Fruit fly (Drosophila melanogaster) whole organism, embryonic: ENCODE data around the gene Dlip1.

Source experiments
- Awh ChIP-seq: fragments of 200-800 bp; sonication (Bioruptor generic); IDR thresholded peaks from 2 replicates; pipeline ENCODE4, ENCODE4 v1.3.6; 2022; ENCODE audit warnings: missing biosample characterization, missing genetic modification characterization
- Bgb ChIP-seq: fragments of 200-800 bp; sonication (Bioruptor generic); IDR thresholded peaks from 2 replicates; pipeline ENCODE4 v1.3.6; 2022; ENCODE audit warnings: missing biosample characterization, missing genetic modification characterization; ENCODE audit not compliant: partially characterized antibody
- CG10147 ChIP-seq: fragments of 200-800 bp; sonication (Bioruptor generic); optimal IDR thresholded peaks from 2 replicates; lab custom pipeline; 2019; ENCODE audit warnings: missing biosample characterization, mild to moderate bottlenecking, missing genetic modification characterization, moderate library complexity
- CG10979 ChIP-seq: fragments of 200-800 bp; sonication (Bioruptor generic); optimal IDR thresholded peaks from 2 replicates; lab custom pipeline; 2018; ENCODE audit warnings: missing biosample characterization, mild to moderate bottlenecking, missing genetic modification characterization, moderate library complexity
- CG11504 ChIP-seq: fragments of 200-800 bp; sonication (Bioruptor generic); optimal IDR thresholded peaks from 3 replicates; lab custom pipeline; 2019; ENCODE audit warnings: missing biosample characterization, mild to moderate bottlenecking, missing genetic modification characterization, moderate library complexity
- CG11560 ChIP-seq: fragments of 200-800 bp; sonication (Bioruptor generic); IDR thresholded peaks from 3 replicates; pipeline ENCODE4 v1.3.6; 2022; ENCODE audit warnings: missing biosample characterization, missing genetic modification characterization
- CG12071 ChIP-seq: fragments of 200-800 bp; sonication (Bioruptor generic); optimal IDR thresholded peaks from 3 replicates; lab custom pipeline; 2018; ENCODE audit warnings: missing biosample characterization, mild to moderate bottlenecking, missing genetic modification characterization
- CG12155 ChIP-seq: fragments of 200-800 bp; sonication (Bioruptor generic); optimal IDR thresholded peaks from 3 replicates; lab custom pipeline; 2016; ENCODE audit warnings: missing biosample characterization, missing genetic modification characterization
- CG12942 ChIP-seq: fragments of 200-800 bp; sonication (Bioruptor generic); optimal IDR thresholded peaks from 3 replicates; lab custom pipeline; 2016; ENCODE audit warnings: missing biosample characterization, missing genetic modification characterization
- CG14441 ChIP-seq: fragments of 200-800 bp; sonication (Bioruptor generic); IDR thresholded peaks from 2 replicates; pipeline ENCODE4 v1.3.6; 2022; ENCODE audit warnings: missing biosample characterization, missing genetic modification characterization
- CG15514 ChIP-seq: fragments of 200-800 bp; sonication (Bioruptor generic); optimal IDR thresholded peaks from 3 replicates; lab custom pipeline; 2017; ENCODE audit warnings: missing biosample characterization, missing genetic modification characterization, mild to moderate bottlenecking, moderate library complexity, missing genetic modification reagents
- CG17359 ChIP-seq: fragments of 200-800 bp; sonication (Bioruptor generic); optimal IDR thresholded peaks from 3 replicates; lab custom pipeline; 2018; ENCODE audit warnings: missing biosample characterization, mild to moderate bottlenecking, missing genetic modification characterization, moderate library complexity
- CG1792 ChIP-seq: fragments of 200-800 bp; sonication (Bioruptor generic); optimal IDR thresholded peaks from 2 replicates; lab custom pipeline; 2016; ENCODE audit warnings: missing biosample characterization, missing genetic modification characterization
- CG3838 ChIP-seq: fragments of 200-800 bp; sonication (Bioruptor generic); optimal IDR thresholded peaks from 3 replicates; lab custom pipeline; 2016; ENCODE audit warnings: missing biosample characterization, missing genetic modification characterization
- CG6683 ChIP-seq: fragments of 200-800 bp; sonication (Bioruptor generic); optimal IDR thresholded peaks from 2 replicates; lab custom pipeline; 2017; ENCODE audit warnings: missing biosample characterization, mild to moderate bottlenecking, missing genetic modification characterization, missing genetic modification reagents
- CG7839 ChIP-seq: fragments of 200-800 bp; sonication (Bioruptor generic); optimal IDR thresholded peaks from 3 replicates; lab custom pipeline; 2018; ENCODE audit warnings: missing biosample characterization, mild to moderate bottlenecking, missing genetic modification characterization, moderate library complexity
- CG9437 ChIP-seq: fragments of 200-800 bp; sonication (Bioruptor generic); optimal IDR thresholded peaks from 2 replicates; lab custom pipeline; 2018; ENCODE audit warnings: missing biosample characterization, mild to moderate bottlenecking, missing genetic modification characterization
- CG9727 ChIP-seq: fragments of 200-800 bp; sonication (Bioruptor generic); optimal IDR thresholded peaks from 3 replicates; lab custom pipeline; 2017; ENCODE audit warnings: missing biosample characterization, mild to moderate bottlenecking, missing genetic modification characterization
- D19A ChIP-seq: fragments of 200-800 bp; optimal IDR thresholded peaks from 3 replicates; lab custom pipeline; 2019; ENCODE audit warnings: missing biosample characterization, mild to moderate bottlenecking, missing genetic modification characterization, moderate library complexity
- MTF-1 ChIP-seq: fragments of 200-800 bp; sonication (Bioruptor generic); optimal IDR thresholded peaks from 2 replicates; lab custom pipeline; 2018; ENCODE audit warnings: missing biosample characterization, mild to moderate bottlenecking, missing genetic modification characterization, borderline replicate concordance
- Nf-YA ChIP-seq: fragments of 200-800 bp; sonication (Bioruptor generic); IDR thresholded peaks from 2 replicates; pipeline ENCODE4 v1.3.6; 2022; ENCODE audit warnings: missing biosample characterization, missing genetic modification characterization
- Ravus ChIP-seq: fragments of 200-800 bp; sonication (Bioruptor generic); IDR thresholded peaks from 2 replicates; pipeline ENCODE4 v1.3.6; 2022; ENCODE audit warnings: missing biosample characterization, missing genetic modification characterization
- Spps ChIP-seq: fragments of 200-800 bp; sonication (Bioruptor generic); optimal IDR thresholded peaks from 2 replicates; lab custom pipeline; 2018; ENCODE audit warnings: missing biosample characterization, mild to moderate bottlenecking, missing genetic modification characterization
- Stat92E ChIP-seq, 3 experiments: fragments of >200 bp in 2 of 3; fragments of 200-800 bp in 1 of 3; sonication (Bioruptor generic) in 1 of 3; optimal IDR thresholded peaks; 2 replicates each; lab custom pipeline; 2017 to 2019; ENCODE audit warnings: missing biosample characterization in 3 of 3, missing genetic modification characterization in 3 of 3, mild to moderate bottlenecking in 1 of 3, moderate library complexity in 1 of 3
- TFAM ChIP-seq: fragments of 200-800 bp; sonication (Bioruptor generic); optimal IDR thresholded peaks from 2 replicates; lab custom pipeline; 2017; ENCODE audit warnings: missing biosample characterization, missing genetic modification characterization, inconsistent platforms
- bigmax ChIP-seq: fragments of 200-800 bp; sonication (Bioruptor generic); optimal IDR thresholded peaks from 2 replicates; lab custom pipeline; 2018; ENCODE audit warnings: missing biosample characterization, mild to moderate bottlenecking, missing genetic modification characterization
- cwo ChIP-seq: fragments of 200-800 bp; sonication (Bioruptor generic); optimal IDR thresholded peaks from 3 replicates; lab custom pipeline; 2017; ENCODE audit warnings: missing biosample characterization, missing genetic modification characterization, mild to moderate bottlenecking, moderate library complexity, missing genetic modification reagents
- da ChIP-seq: fragments of 200-800 bp; sonication (Bioruptor generic); optimal IDR thresholded peaks from 2 replicates; lab custom pipeline; 2016; ENCODE audit warnings: missing biosample characterization, missing genetic modification characterization
- dysf ChIP-seq: fragments of 200-800 bp; sonication (Bioruptor generic); IDR thresholded peaks from 3 replicates; pipeline ENCODE4 v1.3.6; 2022; ENCODE audit warnings: missing biosample characterization, missing genetic modification characterization
- ems ChIP-seq: fragments of 200-800 bp; sonication (Bioruptor generic); optimal IDR thresholded peaks from 3 replicates; lab custom pipeline; 2016; ENCODE audit warnings: missing biosample characterization, missing genetic modification characterization
- esg ChIP-seq: fragments of 200-800 bp; sonication (Bioruptor generic); conservative IDR thresholded peaks from 2 replicates; pipeline ENCODE4 v1.3.6; 2022; ENCODE audit warnings: missing biosample characterization, missing genetic modification characterization
- ewg ChIP-seq: fragments of 200-800 bp; sonication (Bioruptor generic); optimal IDR thresholded peaks from 3 replicates; lab custom pipeline; 2017; ENCODE audit warnings: mild to moderate bottlenecking, missing biosample characterization, missing genetic modification reagents, missing genetic modification characterization
- gem ChIP-seq: fragments of 200-800 bp; sonication (Bioruptor generic); optimal IDR thresholded peaks from 2 replicates; lab custom pipeline; 2019; ENCODE audit warnings: missing biosample characterization, mild to moderate bottlenecking, missing genetic modification characterization, moderate library complexity
- grn ChIP-seq: fragments of 200-800 bp; sonication (Bioruptor generic); optimal IDR thresholded peaks from 3 replicates; lab custom pipeline; 2017; ENCODE audit warnings: missing biosample characterization, missing genetic modification characterization
- hb ChIP-seq: fragments of 200-800 bp; sonication (Bioruptor generic); IDR thresholded peaks from 3 replicates; pipeline ENCODE4 v1.3.6; 2022; ENCODE audit warnings: missing biosample characterization, missing genetic modification characterization; ENCODE audit not compliant: partially characterized antibody
- inv ChIP-seq: fragments of 200-800 bp; sonication (Bioruptor generic); IDR thresholded peaks from 2 replicates; pipeline ENCODE4 v1.3.6; 2022; ENCODE audit warnings: missing biosample characterization, missing genetic modification characterization; ENCODE audit not compliant: partially characterized antibody
- kah ChIP-seq: fragments of 200-800 bp; sonication (Bioruptor generic); optimal IDR thresholded peaks from 2 replicates; lab custom pipeline; 2018; ENCODE audit warnings: missing biosample characterization, mild to moderate bottlenecking, missing genetic modification characterization
- knrl ChIP-seq: fragments of 200-800 bp; sonication (Bioruptor generic); IDR thresholded peaks from 3 replicates; pipeline ENCODE4 v1.3.6; 2022; ENCODE audit warnings: missing biosample characterization, missing genetic modification characterization; ENCODE audit not compliant: partially characterized antibody
- onecut ChIP-seq: fragments of 200-800 bp; sonication (Bioruptor generic); IDR thresholded peaks from 2 replicates; pipeline ENCODE4 v1.3.6; 2022; ENCODE audit warnings: missing biosample characterization, missing genetic modification characterization
- pum ChIP-seq: fragments of 200-800 bp; sonication (Bioruptor generic); optimal IDR thresholded peaks from 2 replicates; lab custom pipeline; 2016; ENCODE audit warnings: missing biosample characterization, missing genetic modification characterization
- rib ChIP-seq: fragments of 200-800 bp; sonication (Bioruptor generic); IDR thresholded peaks from 2 replicates; pipeline ENCODE4 v1.3.6; 2022; ENCODE audit warnings: missing biosample characterization, missing genetic modification characterization
- slp2 ChIP-seq: fragments of 200-800 bp; sonication (Bioruptor generic); optimal IDR thresholded peaks from 2 replicates; lab custom pipeline; 2016; ENCODE audit warnings: missing biosample characterization, missing genetic modification characterization
- tna ChIP-seq: fragments of 200-800 bp; sonication (Bioruptor generic); IDR thresholded peaks from 2 replicates; pipeline ENCODE4 v1.3.6; 2022; ENCODE audit warnings: missing biosample characterization, missing genetic modification characterization; ENCODE audit not compliant: partially characterized antibody
- ttk ChIP-seq: fragments of 200-800 bp; sonication (Bioruptor generic); IDR thresholded peaks from 2 replicates; pipeline ENCODE4 v2.1.2; 2022; ENCODE audit warnings: missing biosample characterization, missing genetic modification characterization
- unc-4 ChIP-seq: fragments of 200-800 bp; sonication (Bioruptor generic); IDR thresholded peaks from 2 replicates; pipeline ENCODE4 v1.3.6; 2022; ENCODE audit warnings: missing biosample characterization, missing genetic modification characterization; ENCODE audit not compliant: partially characterized antibody
- vfl ChIP-seq: fragments of 200-800 bp; sonication (Bioruptor generic); optimal IDR thresholded peaks from 2 replicates; lab custom pipeline; 2016; ENCODE audit warnings: missing biosample characterization, missing genetic modification characterization
- vnd ChIP-seq: fragments of 200-800 bp; sonication (Bioruptor generic); IDR thresholded peaks from 3 replicates; pipeline ENCODE4 v1.3.6; 2022; ENCODE audit warnings: missing biosample characterization, missing genetic modification characterization; ENCODE audit not compliant: partially characterized antibody
- zen ChIP-seq: fragments of 200-800 bp; sonication (Bioruptor generic); optimal IDR thresholded peaks from 3 replicates; lab custom pipeline; 2018; ENCODE audit warnings: missing biosample characterization, mild to moderate bottlenecking, missing genetic modification characterization, moderate library complexity

The Dlip1 gene

dm6 chrX:9109072-9109844 is 49.2 kb upstream of the Dlip1 start (continued):
- TF ChIP-seq Stat92E (GFP tag; optimal IDR thresholded peaks at IDR 0.05; lab: Kevin White, UChicago) (no peak), ems (GFP tag; lab: Kevin White, UChicago) (peak; percentile 41), ttk (GFP tag; lab: Robert Waterston, UW) (peak; percentile 22; the same call in 1 of the 2 replicates), tna (GFP tag; lab: Robert Waterston, UW) (no peak), da (GFP tag; lab: Kevin White, UChicago) (no peak), rib (GFP tag; lab: Robert Waterston, UW) (no peak), CG6683 (GFP tag; lab: Kevin White, UChicago) (no peak), knrl (GFP tag; lab: Robert Waterston, UW) (0 out of 3 replicates have a peak, but pooled peaks have one; percentile 22), CG11504 (tag; lab: Kevin White, UChicago) (no peak), onecut (GFP tag; lab: Robert Waterston, UW) (no peak), CG12155 (GFP tag; lab: Kevin White, UChicago) (peak; percentile 38), CG15514 (no peak), hb (GFP tag; lab: Robert Waterston, UW) (no peak), Ravus (GFP tag; lab: Robert Waterston, UW) (no peak), slp2 (GFP tag; lab: Kevin White, UChicago) (no peak), ewg (GFP tag; lab: Kevin White, UChicago) (peak; percentile 40), Spps (tag; lab: Kevin White, UChicago) (peak; percentile 12), CG14441 (peak; percentile 52; the same call in 1 of the 2 replicates), pum (GFP tag; lab: Kevin White, UChicago) (no peak), dysf (GFP tag; lab: Robert Waterston, UW) (peak; percentile 60; the same call in 2 of the 3 replicates), CG1792 (peak; percentile 3), bigmax (GFP tag; lab: Kevin White, UChicago) (no peak), CG10979 (peak; percentile 44), CG12942 (GFP tag; lab: Kevin White, UChicago) (peak; percentile 21), esg (GFP tag; lab: Robert Waterston, UW) (0 out of 2 replicates have a peak, but pooled peaks have one; percentile 32), CG9437 (peak; percentile 61), CG12071 (GFP tag; lab: Kevin White, UChicago) (peak; percentile 17), inv (peak; percentile 38; the same call in 1 of the 2 replicates), D19A (tag; lab: Kevin White, UChicago) (no peak), TFAM (GFP tag; lab: Kevin White, UChicago) (no peak), CG3838 (GFP tag; lab: Kevin White, UChicago) (no peak), CG11560 (tag; lab: Robert Waterston, UW) (no peak), grn (GFP tag; lab: Kevin White, UChicago) (no peak), vfl (GFP tag; lab: Kevin White, UChicago) (no peak), CG7839 (tag; lab: Kevin White, UChicago) (peak; percentile 69), CG17359 (tag; lab: Kevin White, UChicago) (peak; percentile 4), unc-4 (no peak), vnd (no peak), MTF-1 (GFP tag; lab: Kevin White, UChicago) (no peak), Bgb (GFP tag; lab: Robert Waterston, UW) (no peak), Nf-YA (GFP tag; lab: Robert Waterston, UW) (no peak), cwo (GFP tag; lab: Kevin White, UChicago) (no peak), zen (tag; lab: Kevin White, UChicago) (peak; percentile 46), CG9727 (GFP tag; lab: Kevin White, UChicago) (peak; percentile 72), CG10147 (GFP tag; lab: Kevin White, UChicago) (peak; percentile 15), kah (no peak), Awh (GFP tag; lab: Robert Waterston, UW) (peak; percentile 44; the same call in 1 of the 2 replicates), gem (tag; lab: Kevin White, UChicago) (peak; percentile 69)
